Fruit fly (Drosophila melanogaster) whole organism, embryonic: ENCODE results near the gene CG1142.
A peak's percentile ranks its signal among the peaks of the same experiment; 100 is the strongest.

Source experiments
- Blimp-1 ChIP-seq: fragments of 200-800 bp; sonication (Bioruptor generic); optimal IDR thresholded peaks from 3 replicates; lab custom pipeline; 2018; ENCODE audit warnings: missing biosample characterization, missing genetic modification characterization, mild to moderate bottlenecking, moderate library complexity, missing genetic modification reagents
- CG10274 ChIP-seq: fragments of 200-800 bp; sonication (Bioruptor generic); optimal IDR thresholded peaks from 3 replicates; lab custom pipeline; 2017; ENCODE audit warnings: missing biosample characterization, mild to moderate bottlenecking, missing genetic modification characterization
- CG10462 ChIP-seq: fragments of 200-800 bp; sonication (Bioruptor generic); optimal IDR thresholded peaks from 2 replicates; lab custom pipeline; 2016; ENCODE audit warnings: missing biosample characterization, missing genetic modification characterization
- CG11560 ChIP-seq: fragments of 200-800 bp; sonication (Bioruptor generic); IDR thresholded peaks from 3 replicates; pipeline ENCODE4 v1.3.6; 2022; ENCODE audit warnings: missing biosample characterization, missing genetic modification characterization
- CG12219 ChIP-seq: fragments of 200-800 bp; sonication (Bioruptor generic); optimal IDR thresholded peaks from 3 replicates; lab custom pipeline; 2018; ENCODE audit warnings: missing biosample characterization, mild to moderate bottlenecking, missing genetic modification characterization
- CG12236 ChIP-seq: fragments of 200-800 bp; sonication (Bioruptor generic); optimal IDR thresholded peaks from 2 replicates; lab custom pipeline; 2016; ENCODE audit warnings: missing biosample characterization, missing genetic modification characterization
- CG15011 ChIP-seq: fragments of 200-800 bp; sonication (Bioruptor generic); optimal IDR thresholded peaks from 3 replicates; lab custom pipeline; 2018; ENCODE audit warnings: missing biosample characterization, mild to moderate bottlenecking, missing genetic modification characterization
- CG15479 ChIP-seq: fragments of 200-800 bp; sonication (Bioruptor generic); optimal IDR thresholded peaks from 3 replicates; lab custom pipeline; 2019; ENCODE audit warnings: missing biosample characterization, mild to moderate bottlenecking, missing genetic modification characterization, moderate library complexity
- CG16779 ChIP-seq: fragments of 200-800 bp; sonication (Bioruptor generic); IDR thresholded peaks from 2 replicates; pipeline ENCODE4 v1.3.6; 2022; ENCODE audit warnings: missing biosample characterization, missing genetic modification characterization
- CG16813 ChIP-seq: fragments of 200-800 bp; sonication (Bioruptor generic); IDR thresholded peaks from 3 replicates; pipeline ENCODE4 v1.3.6; 2022; ENCODE audit warnings: missing biosample characterization, missing genetic modification characterization; ENCODE audit not compliant: partially characterized antibody
- CG18599 ChIP-seq: fragments of 200-800 bp; sonication (Bioruptor generic); optimal IDR thresholded peaks from 3 replicates; lab custom pipeline; 2017; ENCODE audit warnings: missing biosample characterization, missing genetic modification characterization, mild to moderate bottlenecking, moderate library complexity, missing genetic modification reagents
- CG30431 ChIP-seq: fragments of 200-800 bp; sonication (Bioruptor generic); optimal IDR thresholded peaks from 2 replicates; lab custom pipeline; 2017; ENCODE audit warnings: missing biosample characterization, missing genetic modification characterization
- CG3163 ChIP-seq: fragments of 200-800 bp; sonication (Bioruptor generic); optimal IDR thresholded peaks from 3 replicates; lab custom pipeline; 2016; ENCODE audit warnings: missing biosample characterization, missing genetic modification characterization
- CG6689 ChIP-seq: fragments of 200-800 bp; sonication (Bioruptor generic); IDR thresholded peaks from 2 replicates; pipeline ENCODE4 v1.3.6; 2022; ENCODE audit warnings: missing biosample characterization, missing genetic modification characterization
- CG6854 ChIP-seq: fragments of 200-800 bp; sonication (Bioruptor generic); optimal IDR thresholded peaks from 3 replicates; lab custom pipeline; 2017; ENCODE audit warnings: missing biosample characterization, mild to moderate bottlenecking, missing genetic modification characterization
- CG9797 ChIP-seq: fragments of 200-800 bp; sonication (Bioruptor generic); optimal IDR thresholded peaks from 3 replicates; lab custom pipeline; 2018; ENCODE audit warnings: missing biosample characterization, mild to moderate bottlenecking, missing genetic modification characterization
- CHES-1-like ChIP-seq: fragments of 200-800 bp; sonication (Bioruptor generic); optimal IDR thresholded peaks from 2 replicates; lab custom pipeline; 2016; ENCODE audit warnings: missing biosample characterization, missing genetic modification characterization
- Chrac-16 ChIP-seq: fragments of 200-800 bp; sonication (Bioruptor generic); optimal IDR thresholded peaks from 3 replicates; lab custom pipeline; 2016; ENCODE audit warnings: missing biosample characterization, missing genetic modification characterization
- Dfd ChIP-seq, 2 experiments: fragments of >200 bp; optimal IDR thresholded peaks; 2 replicates each; lab custom pipeline; 2017; ENCODE audit warnings: missing biosample characterization in 2 of 2, missing genetic modification characterization in 2 of 2
- Doc2 ChIP-seq: fragments of 200-800 bp; sonication (Bioruptor generic); IDR thresholded peaks from 2 replicates; pipeline ENCODE4 v1.3.6; 2022; ENCODE audit warnings: missing biosample characterization, missing genetic modification characterization
- Doc3 ChIP-seq: fragments of 200-800 bp; sonication (Bioruptor generic); IDR thresholded peaks from 3 replicates; pipeline ENCODE4 v1.3.6; 2022; ENCODE audit warnings: missing biosample characterization, missing genetic modification characterization; ENCODE audit not compliant: partially characterized antibody
- ERR ChIP-seq: fragments of 200-800 bp; sonication (Bioruptor generic); optimal IDR thresholded peaks from 2 replicates; lab custom pipeline; 2016; ENCODE audit warnings: missing biosample characterization, missing genetic modification characterization
- HLH3B ChIP-seq: fragments of 200-800 bp; sonication (Bioruptor generic); IDR thresholded peaks from 2 replicates; pipeline ENCODE4 v1.3.6; 2022; ENCODE audit warnings: missing biosample characterization, missing genetic modification characterization
- Hmr ChIP-seq: fragments of 200-800 bp; sonication (Bioruptor generic); optimal IDR thresholded peaks from 3 replicates; lab custom pipeline; 2017; ENCODE audit warnings: mild to moderate bottlenecking, missing biosample characterization, missing genetic modification reagents, missing genetic modification characterization
- Hr78 ChIP-seq, 2 experiments: fragments of 200-800 bp in 1 of 2; fragments of >200 bp in 1 of 2; sonication (Bioruptor generic) in 1 of 2; optimal IDR thresholded peaks; 2 replicates each; lab custom pipeline; 2017 to 2019; ENCODE audit warnings: missing biosample characterization in 2 of 2, missing genetic modification characterization in 2 of 2, mild to moderate bottlenecking in 1 of 2, moderate library complexity in 1 of 2
- NK7.1 ChIP-seq: fragments of 200-800 bp; sonication (Bioruptor generic); optimal IDR thresholded peaks from 3 replicates; lab custom pipeline; 2016; ENCODE audit warnings: missing biosample characterization, missing genetic modification characterization
- Scr ChIP-seq: fragments of 200-800 bp; sonication (Bioruptor generic); IDR thresholded peaks from 2 replicates; pipeline ENCODE4 v1.3.6; 2022; ENCODE audit warnings: missing biosample characterization, missing genetic modification characterization; ENCODE audit not compliant: partially characterized antibody
- Stat92E ChIP-seq, 3 experiments: fragments of >200 bp in 2 of 3; fragments of 200-800 bp in 1 of 3; sonication (Bioruptor generic) in 1 of 3; optimal IDR thresholded peaks; 2 replicates each; lab custom pipeline; 2017 to 2019; ENCODE audit warnings: missing biosample characterization in 3 of 3, missing genetic modification characterization in 3 of 3, mild to moderate bottlenecking in 1 of 3, moderate library complexity in 1 of 3
- Trl ChIP-seq, 3 experiments: fragments of >200 bp in 2 of 3; fragments of 200-800 bp in 1 of 3; sonication (Bioruptor generic) in 1 of 3; optimal IDR thresholded peaks; 2 replicates in 1 of 3; 3 replicates in 2 of 3; lab custom pipeline; 2016 to 2017; ENCODE audit warnings: missing biosample characterization in 1 of 3, missing genetic modification characterization in 1 of 3
- ab ChIP-seq: fragments of 200-800 bp; sonication (Bioruptor generic); optimal IDR thresholded peaks from 2 replicates; lab custom pipeline; 2016; ENCODE audit warnings: missing biosample characterization, missing genetic modification characterization
- bab2 ChIP-seq: fragments of 200-800 bp; sonication (Bioruptor generic); optimal IDR thresholded peaks from 2 replicates; lab custom pipeline; 2016; ENCODE audit warnings: missing biosample characterization, missing genetic modification characterization
- cwo ChIP-seq: fragments of 200-800 bp; sonication (Bioruptor generic); optimal IDR thresholded peaks from 3 replicates; lab custom pipeline; 2017; ENCODE audit warnings: missing biosample characterization, missing genetic modification characterization, mild to moderate bottlenecking, moderate library complexity, missing genetic modification reagents
- dimm ChIP-seq: fragments of 200-800 bp; sonication (Bioruptor generic); IDR thresholded peaks from 2 replicates; pipeline ENCODE4 v1.3.6; 2022; ENCODE audit warnings: missing biosample characterization, missing genetic modification characterization
- en ChIP-seq: fragments of 200-800 bp; sonication (Bioruptor generic); optimal IDR thresholded peaks from 2 replicates; lab custom pipeline; 2016; ENCODE audit warnings: missing biosample characterization, missing genetic modification characterization
- fu2 ChIP-seq: fragments of 200-800 bp; sonication (Bioruptor generic); optimal IDR thresholded peaks from 2 replicates; lab custom pipeline; 2016; ENCODE audit warnings: missing biosample characterization, missing genetic modification characterization
- insv ChIP-seq, 2 experiments: fragments of 200-800 bp; sonication (Bioruptor generic); optimal IDR thresholded peaks; 3 replicates each; lab custom pipeline; 2016 to 2018; ENCODE audit warnings: missing biosample characterization in 2 of 2, missing genetic modification characterization in 2 of 2
- inv ChIP-seq: fragments of 200-800 bp; sonication (Bioruptor generic); IDR thresholded peaks from 2 replicates; pipeline ENCODE4 v1.3.6; 2022; ENCODE audit warnings: missing biosample characterization, missing genetic modification characterization; ENCODE audit not compliant: partially characterized antibody
- mld ChIP-seq: fragments of 200-800 bp; sonication (Bioruptor generic); IDR thresholded peaks from 3 replicates; pipeline ENCODE4 v1.3.6; 2022; ENCODE audit warnings: missing biosample characterization, missing genetic modification characterization; ENCODE audit not compliant: partially characterized antibody
- run ChIP-seq: fragments of 200-800 bp; sonication (Bioruptor generic); optimal IDR thresholded peaks from 3 replicates; lab custom pipeline; 2018; ENCODE audit warnings: missing biosample characterization, mild to moderate bottlenecking, missing genetic modification characterization
- shn ChIP-seq: fragments of 200-800 bp; sonication (Bioruptor generic); optimal IDR thresholded peaks from 3 replicates; lab custom pipeline; 2016; ENCODE audit warnings: missing biosample characterization, missing genetic modification characterization
- sima ChIP-seq: fragments of 200-800 bp; sonication (Bioruptor generic); optimal IDR thresholded peaks from 2 replicates; lab custom pipeline; 2016; ENCODE audit warnings: missing biosample characterization, missing genetic modification characterization
- slp2 ChIP-seq: fragments of 200-800 bp; sonication (Bioruptor generic); optimal IDR thresholded peaks from 2 replicates; lab custom pipeline; 2016; ENCODE audit warnings: missing biosample characterization, missing genetic modification characterization
- so ChIP-seq: fragments of 200-800 bp; sonication (Bioruptor generic); IDR thresholded peaks from 3 replicates; pipeline ENCODE4 v1.3.6; 2022; ENCODE audit warnings: missing biosample characterization, missing genetic modification characterization
- tap ChIP-seq: fragments of 200-800 bp; optimal IDR thresholded peaks from 3 replicates; lab custom pipeline; 2019; ENCODE audit warnings: missing biosample characterization, mild to moderate bottlenecking, missing genetic modification characterization, moderate library complexity
- tup ChIP-seq: fragments of 200-800 bp; sonication (Bioruptor generic); optimal IDR thresholded peaks from 2 replicates; lab custom pipeline; 2016; ENCODE audit warnings: missing biosample characterization, mild to moderate bottlenecking, missing genetic modification characterization, moderate library complexity
- usp ChIP-seq: fragments of >200 bp; optimal IDR thresholded peaks from 2 replicates; lab custom pipeline; 2017; ENCODE audit warnings: missing biosample characterization, missing genetic modification characterization
- wdn ChIP-seq: fragments of 200-800 bp; sonication (Bioruptor generic); IDR thresholded peaks from 2 replicates; pipeline ENCODE4 v1.3.6; 2022; ENCODE audit warnings: missing biosample characterization, missing genetic modification characterization
- zfh2 ChIP-seq: fragments of 200-800 bp; sonication (Bioruptor generic); optimal IDR thresholded peaks from 2 replicates; lab custom pipeline; 2016; ENCODE audit warnings: missing biosample characterization, missing genetic modification characterization

Gene CG1142

DNA sequence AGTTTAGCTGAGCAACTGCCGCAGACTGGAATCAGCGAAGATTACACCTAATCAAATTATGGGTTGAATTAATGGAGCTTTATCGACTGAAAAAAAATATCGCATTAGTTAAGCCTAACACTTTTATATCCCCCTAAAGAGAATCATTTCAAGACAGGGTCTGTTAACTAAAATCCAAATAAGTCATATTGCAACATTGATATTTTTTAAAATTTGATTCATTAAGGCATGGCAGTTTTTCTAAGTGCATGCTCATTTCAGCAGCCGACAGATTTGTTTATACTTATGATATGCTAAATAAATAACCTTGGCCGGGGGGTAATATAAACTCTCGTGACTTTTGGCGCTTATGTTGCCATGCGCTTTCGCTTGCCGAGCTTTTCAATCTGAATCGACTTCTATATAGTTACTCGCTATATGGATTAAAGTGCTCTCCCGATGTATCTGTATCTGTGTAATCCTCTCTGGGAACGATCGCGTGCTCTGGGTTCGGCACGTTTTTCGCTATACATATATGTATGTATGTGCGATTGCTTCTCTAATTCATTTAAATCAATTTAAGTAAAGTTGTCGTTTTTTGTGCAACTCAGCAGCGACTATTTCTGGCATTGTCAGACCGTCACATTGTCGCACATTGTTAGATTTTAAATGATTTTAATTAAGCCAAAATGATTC is 32.9 kb upstream of the CG1142 start (continued):
- no peak for TF ChIP-seq Dfd (GFP tag; optimal IDR thresholded peaks at IDR 0.05; lab: Kevin White, UChicago)
- peak; percentile 98 for TF ChIP-seq cwo (GFP tag; lab: Kevin White, UChicago)
- TF ChIP-seq CG10462 (GFP tag; lab: Kevin White, UChicago), result peak; percentile 41
- no peak for TF ChIP-seq usp
- TF ChIP-seq CG11560 (tag; lab: Robert Waterston, UW), result no peak; the same call in 1 of the 3 replicates
- TF ChIP-seq zfh2 (GFP tag; lab: Kevin White, UChicago), result peak; percentile 93
- TF ChIP-seq mld (GFP tag; lab: Robert Waterston, UW), result no peak
- peak; percentile 87 for TF ChIP-seq fu2 (GFP tag; lab: Kevin White, UChicago)
- TF ChIP-seq so, result peak; percentile 69; the same call in 2 of the 3 replicates
- TF ChIP-seq en (GFP tag; lab: Kevin White, UChicago), result peak; percentile 57
- peak; percentile 78 for TF ChIP-seq NK7.1 (GFP tag; lab: Kevin White, UChicago)
- peak; percentile 95 for TF ChIP-seq CG18599 (GFP tag; lab: Kevin White, UChicago)
- TF ChIP-seq CG6854 (GFP tag; lab: Kevin White, UChicago), result peak; percentile 72
- peak; percentile 10 for TF ChIP-seq run (tag; lab: Kevin White, UChicago)
- peak; percentile 94 for TF ChIP-seq ERR (GFP tag; lab: Kevin White, UChicago)
- TF ChIP-seq CG9797, result no peak
- TF ChIP-seq CG15479 (GFP tag; lab: Kevin White, UChicago), result no peak
- peak; percentile 57 for TF ChIP-seq HLH3B (GFP tag; lab: Robert Waterston, UW)
- no peak for TF ChIP-seq Doc3 (GFP tag; lab: Robert Waterston, UW)
- peak; percentile 82 for TF ChIP-seq CG15011 (GFP tag; lab: Kevin White, UChicago)
- TF ChIP-seq Blimp-1 (GFP tag; lab: Kevin White, UChicago), result no peak
- peak; percentile 56 for TF ChIP-seq CG3163 (GFP tag; lab: Kevin White, UChicago)
- 0 out of 2 replicates have a peak, but pooled peaks have one; percentile 36 for TF ChIP-seq Doc2 (GFP tag; lab: Robert Waterston, UW)
- TF ChIP-seq Chrac-16, result peak; percentile 78
- peak; percentile 68 for TF ChIP-seq slp2 (GFP tag; lab: Kevin White, UChicago)
- TF ChIP-seq CG12236 (GFP tag; lab: Kevin White, UChicago), result peak; percentile 27
- peak; percentile 79 for TF ChIP-seq shn (GFP tag; lab: Kevin White, UChicago)
- TF ChIP-seq Hr78 (GFP tag; optimal IDR thresholded peaks at IDR 0.05; lab: Kevin White, UChicago), result no peak
- peak; percentile 57 for TF ChIP-seq CG6689 (GFP tag; lab: Robert Waterston, UW)
- TF ChIP-seq Trl (optimal IDR thresholded peaks at IDR 0.05; lab: Kevin White, UChicago), result peak in 1 of 2 experiments; percentile 47
- peak; percentile 88 for TF ChIP-seq Trl (GFP tag; optimal IDR thresholded peaks at IDR 0.05; lab: Kevin White, UChicago)
- no peak for TF ChIP-seq CG16813 (GFP tag; lab: Robert Waterston, UW)
- 0 out of 2 replicates have a peak, but pooled peaks have one; percentile 6 for TF ChIP-seq dimm (GFP tag; lab: Robert Waterston, UW)
- peak; percentile 51 for TF ChIP-seq tap (tag; lab: Kevin White, UChicago)
- peak; percentile 87 for TF ChIP-seq CG16779 (GFP tag; lab: Robert Waterston, UW)
- peak; percentile 89 for TF ChIP-seq bab2 (GFP tag; lab: Kevin White, UChicago)
- TF ChIP-seq CG10274 (GFP tag; lab: Kevin White, UChicago), result peak; percentile 65
- TF ChIP-seq CG12219, result peak; percentile 58
- peak; percentile 79 for TF ChIP-seq tup
- peak; percentile 66 for TF ChIP-seq sima (GFP tag; lab: Kevin White, UChicago)
- no peak for TF ChIP-seq insv (GFP tag; optimal IDR thresholded peaks at IDR 0.05; lab: Kevin White, UChicago)
- no peak for TF ChIP-seq CG30431 (GFP tag; lab: Kevin White, UChicago)
- TF ChIP-seq Stat92E (GFP tag; optimal IDR thresholded peaks at IDR 0.05; lab: Kevin White, UChicago), result no peak
- TF ChIP-seq Hmr (GFP tag; lab: Kevin White, UChicago), result peak; percentile 95
- peak; percentile 90 for TF ChIP-seq CHES-1-like (GFP tag; lab: Kevin White, UChicago)
- peak; percentile 78 for TF ChIP-seq ab (GFP tag; lab: Kevin White, UChicago)
- TF ChIP-seq inv (GFP tag; lab: Robert Waterston, UW), result no peak
- TF ChIP-seq wdn, result peak; percentile 89
- TF ChIP-seq Scr (GFP tag; lab: Robert Waterston, UW), result no peak
